Fruit fly (Drosophila melanogaster): Measurements from ENCODE around the gene Aven.

Aven gene

dm6 chrX:12665112-12665795 is 35.8 kb upstream of the Aven start (continued):
- peak; percentile 50; the same call in 1 of the 2 replicates for TF ChIP-seq Dip2 (GFP tag; IDR thresholded peaks at IDR 0.05)
- peak; percentile 92 for TF ChIP-seq zfh1 (GFP tag; IDR thresholded peaks at IDR 0.05)
- TF ChIP-seq CG18262 (tag; optimal IDR thresholded peaks at IDR 0.05), result peak; percentile 91
- TF ChIP-seq Doc2 (GFP tag; IDR thresholded peaks at IDR 0.05), result peak; percentile 68; the same call in 1 of the 2 replicates
- TF ChIP-seq odd (GFP tag; optimal IDR thresholded peaks at IDR 0.05), result peak; percentile 77
- peak in 1 of 2 experiments; percentile 54 for TF ChIP-seq Hr78 (GFP tag; optimal IDR thresholded peaks at IDR 0.05)
- peak; percentile 90 for TF ChIP-seq grau (tag; optimal IDR thresholded peaks at IDR 0.05)
- TF ChIP-seq CG10147 (GFP tag; optimal IDR thresholded peaks at IDR 0.05), result peak; percentile 85
- TF ChIP-seq en (GFP tag; optimal IDR thresholded peaks at IDR 0.05), result no peak
- TF ChIP-seq CG14441 (GFP tag; IDR thresholded peaks at IDR 0.05), result peak; percentile 92
- peak; percentile 89 for TF ChIP-seq CG16815 (GFP tag; optimal IDR thresholded peaks at IDR 0.05)
- TF ChIP-seq CG6813 (GFP tag; optimal IDR thresholded peaks at IDR 0.05), result peak; percentile 77
- TF ChIP-seq CG10431 (GFP tag; optimal IDR thresholded peaks at IDR 0.05), result peak; percentile 58
- TF ChIP-seq Stat92E (GFP tag; optimal IDR thresholded peaks at IDR 0.05), result peak in 1 of 3 experiments; percentile 7
- TF ChIP-seq CG6175 (GFP tag; IDR thresholded peaks at IDR 0.05), result peak; percentile 74
- peak; percentile 46 for TF ChIP-seq exex (tag; optimal IDR thresholded peaks at IDR 0.05)
- TF ChIP-seq CG2202 (tag; optimal IDR thresholded peaks at IDR 0.05), result peak; percentile 80
- peak; percentile 87 for TF ChIP-seq CG3281 (GFP tag; optimal IDR thresholded peaks at IDR 0.05)
- peak; percentile 92 for TF ChIP-seq sisA (GFP tag; IDR thresholded peaks at IDR 0.05)
- TF ChIP-seq kay (GFP tag; optimal IDR thresholded peaks at IDR 0.05), result peak; percentile 69
- peak; percentile 82 for TF ChIP-seq slou (GFP tag; optimal IDR thresholded peaks at IDR 0.05)
- TF ChIP-seq hbn (GFP tag; IDR thresholded peaks at IDR 0.05; ENCODE audit: partially characterized antibody), result no peak
- TF ChIP-seq CG10565 (GFP tag; optimal IDR thresholded peaks at IDR 0.05), result peak; percentile 6
- TF ChIP-seq p53 (GFP tag; optimal IDR thresholded peaks at IDR 0.05), result no peak
- TF ChIP-seq dmrt99B (tag; optimal IDR thresholded peaks at IDR 0.05), result peak; percentile 88
- TF ChIP-seq CG31224 (GFP tag; IDR thresholded peaks at IDR 0.05), result peak; percentile 81
- no peak for TF ChIP-seq CG12236 (GFP tag; optimal IDR thresholded peaks at IDR 0.05)
- TF ChIP-seq Mrtf (GFP tag; IDR thresholded peaks at IDR 0.05), result peak; percentile 88
- TF ChIP-seq ATbp (GFP tag; optimal IDR thresholded peaks at IDR 0.05), result peak; percentile 74
- no peak for TF ChIP-seq eyg (GFP tag; optimal IDR thresholded peaks at IDR 0.05)
- peak; percentile 93 for TF ChIP-seq CG2712 (tag; optimal IDR thresholded peaks at IDR 0.05)
- peak; percentile 60 for TF ChIP-seq psq (GFP tag; optimal IDR thresholded peaks at IDR 0.05)
- peak; percentile 89 for TF ChIP-seq otp (GFP tag; IDR thresholded peaks at IDR 0.05)
- peak; percentile 84 for TF ChIP-seq tap (tag; optimal IDR thresholded peaks at IDR 0.05)
- TF ChIP-seq ken (GFP tag; IDR thresholded peaks at IDR 0.05), result peak; percentile 83; the same call in 2 of the 3 replicates
- TF ChIP-seq Sry-δ (GFP tag; optimal IDR thresholded peaks at IDR 0.05), result no peak
- peak; percentile 80 for TF ChIP-seq Spps (tag; optimal IDR thresholded peaks at IDR 0.05)
- TF ChIP-seq CG2199 (GFP tag; IDR thresholded peaks at IDR 0.05), result peak; percentile 76; the same call in 1 of the 3 replicates
- no peak for TF ChIP-seq CG6791 (GFP tag; IDR thresholded peaks at IDR 0.05; ENCODE audit: partially characterized antibody)
- TF ChIP-seq ftz-f1 (GFP tag; optimal IDR thresholded peaks at IDR 0.05), result no peak
- peak; percentile 84 for TF ChIP-seq schlank (tag; optimal IDR thresholded peaks at IDR 0.05)
- no peak for TF ChIP-seq cad (GFP tag; optimal IDR thresholded peaks at IDR 0.05)
- TF ChIP-seq Deaf1 (tag; optimal IDR thresholded peaks at IDR 0.05), result peak; percentile 55
- TF ChIP-seq klu (GFP tag; IDR thresholded peaks at IDR 0.05), result peak; percentile 85
- TF ChIP-seq ems (GFP tag; optimal IDR thresholded peaks at IDR 0.05), result peak; percentile 51
- peak; percentile 67 for TF ChIP-seq CG8359 (GFP tag; optimal IDR thresholded peaks at IDR 0.05; ENCODE audit: borderline replicate concordance)
- TF ChIP-seq Hand (GFP tag; optimal IDR thresholded peaks at IDR 0.05), result peak; percentile 75
- peak; percentile 93 for TF ChIP-seq CG1832 (GFP tag; optimal IDR thresholded peaks at IDR 0.05)
- peak; percentile 91 for TF ChIP-seq CG12769 (tag; optimal IDR thresholded peaks at IDR 0.05)
